Worm (Caenorhabditis elegans) whole organism, midembryonic: Measurements from ENCODE around the gene srh-178.

Source experiments
- T22C8.4 ChIP-seq: fragments of 200-800 bp; sonication (Bioruptor generic); IDR thresholded peaks from 2 replicates; pipeline ENCODE4 v1.3.6; 2022; ENCODE audit warnings: missing genetic modification characterization, missing compliant biosample characterization
- cog-1 ChIP-seq: sonication (generic microtip); optimal IDR thresholded peaks from 2 replicates; lab custom pipeline; 2016; ENCODE audit warnings: missing genetic modification characterization, missing compliant biosample characterization
- flt-1 ChIP-seq: fragments of 200-800 bp; sonication (Bioruptor generic); IDR thresholded peaks from 2 replicates; pipeline ENCODE4 v1.3.6; 2022; ENCODE audit warnings: missing genetic modification characterization, missing compliant biosample characterization
- klf-2 ChIP-seq: fragments of 200-800 bp; sonication (Bioruptor generic); conservative IDR thresholded peaks from 2 replicates; pipeline ENCODE4 v1.3.6; 2022; ENCODE audit warnings: missing genetic modification reagents, missing genetic modification characterization, missing compliant biosample characterization
- med-1 ChIP-seq: sonication (generic microtip); optimal IDR thresholded peaks from 2 replicates; lab custom pipeline; 2017; ENCODE audit warnings: missing genetic modification characterization, mild to moderate bottlenecking, missing compliant biosample characterization, antibody characterized with exemption, missing genetic modification reagents; ENCODE audit not compliant: insufficient read depth
- ref-1 ChIP-seq: fragments of 200-800 bp; sonication (Bioruptor generic); conservative IDR thresholded peaks from 2 replicates; pipeline ENCODE4 v1.3.6; 2022; ENCODE audit warnings: missing genetic modification reagents, missing genetic modification characterization, missing compliant biosample characterization
- tab-1 ChIP-seq: fragments of 200-800 bp; sonication (Bioruptor generic); IDR thresholded peaks from 2 replicates; pipeline ENCODE4 v1.3.6; 2022; ENCODE audit warnings: missing genetic modification characterization, missing compliant biosample characterization
- ztf-23 ChIP-seq: fragments of 200-800 bp; sonication (Bioruptor generic); IDR thresholded peaks from 2 replicates; pipeline ENCODE4 v1.3.6; 2022; ENCODE audit warnings: missing genetic modification reagents, missing genetic modification characterization, missing compliant biosample characterization
- ztf-29 ChIP-seq: fragments of 200-800 bp; sonication (Bioruptor generic); IDR thresholded peaks from 2 replicates; pipeline ENCODE4 v1.3.6; 2022; ENCODE audit warnings: missing genetic modification reagents, missing genetic modification characterization, missing compliant biosample characterization

The srh-178 gene

ce11 chrV:18480231-18480630, at the start of gene srh-178:
Gene srh-178 (minus strand): TSS chrV:18480331.
- TF ChIP-seq ztf-23 (GFP tag; lab: Robert Waterston, UW) (no peak), cog-1 (tag; lab: Kevin White, UChicago) (no peak), T22C8.4 (GFP tag; lab: Robert Waterston, UW) (no peak), klf-2 (no peak), ztf-29 (GFP tag; lab: Robert Waterston, UW) (no peak), ref-1 (GFP tag; lab: Robert Waterston, UW) (no peak), flt-1 (GFP tag; lab: Robert Waterston, UW) (no peak), med-1 (no peak), tab-1 (no peak)

ce11 chrV:18524460-18524859, 44.3 kb upstream of the srh-178 start, which contains the start of gene hmit-1.2:
Gene hmit-1.2 (plus strand): TSS chrV:18524760.
- no peak for TF ChIP-seq ztf-29 (GFP tag; lab: Robert Waterston, UW)
- TF ChIP-seq cog-1 (tag; lab: Kevin White, UChicago): no peak
- no peak for TF ChIP-seq T22C8.4 (GFP tag; lab: Robert Waterston, UW)
- TF ChIP-seq tab-1: no peak
- TF ChIP-seq ztf-23 (GFP tag; lab: Robert Waterston, UW): no peak
- TF ChIP-seq klf-2: no peak
- TF ChIP-seq flt-1 (GFP tag; lab: Robert Waterston, UW): no peak

ce11 chrV:18516496-18516895, 36.4 kb upstream of the srh-178 start, which contains the start of gene hmit-1.1:
Gene hmit-1.1 (plus strand): TSS chrV:18516789.
- TF ChIP-seq tab-1: no peak
- TF ChIP-seq klf-2: no peak
- no peak for TF ChIP-seq T22C8.4 (GFP tag; lab: Robert Waterston, UW)
- TF ChIP-seq ztf-23 (GFP tag; lab: Robert Waterston, UW): no peak
- TF ChIP-seq ztf-29 (GFP tag; lab: Robert Waterston, UW): no peak
- no peak for TF ChIP-seq med-1
- no peak for TF ChIP-seq cog-1 (tag; lab: Kevin White, UChicago)
- TF ChIP-seq flt-1 (GFP tag; lab: Robert Waterston, UW): no peak
- no peak for TF ChIP-seq ref-1 (GFP tag; lab: Robert Waterston, UW)

- TF ChIP-seq klf-2 (no peak), flt-1 (GFP tag; lab: Robert Waterston, UW) (no peak), T22C8.4 (GFP tag; lab: Robert Waterston, UW) (no peak), med-1 (no peak), ztf-23 (GFP tag; lab: Robert Waterston, UW) (no peak), tab-1 (no peak), ztf-29 (GFP tag; lab: Robert Waterston, UW) (no peak), ref-1 (GFP tag; lab: Robert Waterston, UW) (no peak), cog-1 (tag; lab: Kevin White, UChicago) (no peak)
These were observed 31.7 kb upstream of the srh-178 start for ce11 chrV:18511847-18512246.

ce11 chrV:18508564-18508963, 28.4 kb upstream of the srh-178 start, which contains the start of gene Y51A2D.1:
Gene Y51A2D.1 (plus strand): TSS chrV:18508864.
- TF ChIP-seq ztf-29 (GFP tag; lab: Robert Waterston, UW) (no peak), ref-1 (GFP tag; lab: Robert Waterston, UW) (no peak), cog-1 (tag; lab: Kevin White, UChicago) (no peak), T22C8.4 (GFP tag; lab: Robert Waterston, UW) (no peak), flt-1 (GFP tag; lab: Robert Waterston, UW) (no peak), klf-2 (no peak), med-1 (no peak), tab-1 (no peak), ztf-23 (GFP tag; lab: Robert Waterston, UW) (no peak)

ce11 chrV:18506772-18507171, 26.6 kb upstream of the srh-178 start:
- TF ChIP-seq flt-1 (GFP tag; lab: Robert Waterston, UW) (no peak), T22C8.4 (GFP tag; lab: Robert Waterston, UW) (no peak), ztf-23 (GFP tag; lab: Robert Waterston, UW) (no peak), klf-2 (no peak), cog-1 (tag; lab: Kevin White, UChicago) (no peak), med-1 (no peak), ref-1 (GFP tag; lab: Robert Waterston, UW) (no peak), ztf-29 (GFP tag; lab: Robert Waterston, UW) (no peak)

ce11 chrV:18504610-18505009, 24.5 kb upstream of the srh-178 start:
- TF ChIP-seq med-1 (no peak), T22C8.4 (GFP tag; lab: Robert Waterston, UW) (0 out of 2 replicates have a peak, but pooled peaks have one; percentile 30)

ce11 chrV:18491961-18492360, 11.8 kb upstream of the srh-178 start, which contains the start of gene slo-1:
Gene slo-1 (plus strand): TSS chrV:18492261.
- no peak for TF ChIP-seq ztf-23 (GFP tag; lab: Robert Waterston, UW)
- no peak for TF ChIP-seq klf-2

- 0 out of 2 replicates have a peak, but pooled peaks have one; percentile 60 for TF ChIP-seq ztf-23 (GFP tag; lab: Robert Waterston, UW)
- TF ChIP-seq cog-1 (tag; lab: Kevin White, UChicago): peak; percentile 8
- no peak for TF ChIP-seq ztf-29 (GFP tag; lab: Robert Waterston, UW)
- TF ChIP-seq T22C8.4 (GFP tag; lab: Robert Waterston, UW): peak; percentile 66
- no peak for TF ChIP-seq klf-2
- no peak for TF ChIP-seq med-1
- TF ChIP-seq tab-1: 0 out of 2 replicates have a peak, but pooled peaks have one; percentile 4
These were observed 10.2 kb upstream of the srh-178 start for ce11 chrV:18490284-18490832.

ce11 chrV:18487158-18487557, 7.0 kb upstream of the srh-178 start, which contains the start of gene Y51A2D.18:
Gene Y51A2D.18 (minus strand): TSS chrV:18487258.
- TF ChIP-seq klf-2: no peak
- no peak for TF ChIP-seq cog-1 (tag; lab: Kevin White, UChicago)
- TF ChIP-seq ztf-29 (GFP tag; lab: Robert Waterston, UW): no peak
- no peak for TF ChIP-seq ref-1 (GFP tag; lab: Robert Waterston, UW)
- no peak for TF ChIP-seq tab-1
- no peak for TF ChIP-seq ztf-23 (GFP tag; lab: Robert Waterston, UW)
- no peak for TF ChIP-seq flt-1 (GFP tag; lab: Robert Waterston, UW)
- TF ChIP-seq med-1: no peak
- TF ChIP-seq T22C8.4 (GFP tag; lab: Robert Waterston, UW): no peak
